Worm (Caenorhabditis elegans): ENCODE data around the gene col-36.

ce11 chrII:7197434-7197833, 28.8 kb upstream of the col-36 start:
- TF ChIP-seq unc-62 (GFP tag; optimal IDR thresholded peaks at IDR 0.05) (no peak), elt-1 (tag; optimal IDR thresholded peaks at IDR 0.05; ENCODE audit: borderline replicate concordance, insufficient read depth) (no peak), nhr-28 (tag; optimal IDR thresholded peaks at IDR 0.05) (no peak), blmp-1 (tag; optimal IDR thresholded peaks at IDR 0.05) (no peak), mep-1 (tag; optimal IDR thresholded peaks at IDR 0.05) (no peak)

Data from whole organism, mixed stage, embryonic.